Worm (Caenorhabditis elegans) whole organism, midembryonic: Measurements from ENCODE around the gene ufd-2.

Experiments used
- ref-1 ChIP-seq: fragments of 200-800 bp; sonication (Bioruptor generic); conservative IDR thresholded peaks from 2 replicates; pipeline ENCODE4 v1.3.6; 2022; ENCODE audit warnings: missing genetic modification reagents, missing genetic modification characterization, missing compliant biosample characterization
- tab-1 ChIP-seq: fragments of 200-800 bp; sonication (Bioruptor generic); IDR thresholded peaks from 2 replicates; pipeline ENCODE4 v1.3.6; 2022; ENCODE audit warnings: missing genetic modification characterization, missing compliant biosample characterization
- ztf-29 ChIP-seq: fragments of 200-800 bp; sonication (Bioruptor generic); IDR thresholded peaks from 2 replicates; pipeline ENCODE4 v1.3.6; 2022; ENCODE audit warnings: missing genetic modification reagents, missing genetic modification characterization, missing compliant biosample characterization

DNA sequence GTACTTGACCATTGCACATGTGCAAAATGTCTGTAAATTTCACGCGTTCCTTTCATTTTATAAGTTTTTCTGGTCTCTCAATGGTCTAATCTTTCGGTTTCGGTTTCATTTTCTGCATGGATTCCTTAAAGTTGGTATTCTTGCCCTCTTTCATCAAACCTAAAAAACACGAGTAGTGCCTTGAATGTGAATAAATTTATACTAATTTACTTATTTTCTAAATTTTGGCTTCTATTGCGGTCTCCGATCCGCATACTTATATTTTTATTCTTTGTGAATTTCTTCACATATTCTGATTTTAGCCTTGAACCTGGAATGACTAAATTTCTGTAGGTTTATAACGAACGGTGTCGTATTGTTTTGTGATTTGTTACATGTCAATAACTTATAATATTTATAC lies 3.4 kb downstream of the ufd-2 start, which contains the start of gene pdha-1:
- TF ChIP-seq ztf-29 (GFP tag; lab: Robert Waterston, UW) (no peak), tab-1 (no peak), ref-1 (GFP tag; lab: Robert Waterston, UW) (no peak)
